Worm (Caenorhabditis elegans): Measurements from ENCODE around the gene F21C10.1.

F21C10.1 gene

DNA sequence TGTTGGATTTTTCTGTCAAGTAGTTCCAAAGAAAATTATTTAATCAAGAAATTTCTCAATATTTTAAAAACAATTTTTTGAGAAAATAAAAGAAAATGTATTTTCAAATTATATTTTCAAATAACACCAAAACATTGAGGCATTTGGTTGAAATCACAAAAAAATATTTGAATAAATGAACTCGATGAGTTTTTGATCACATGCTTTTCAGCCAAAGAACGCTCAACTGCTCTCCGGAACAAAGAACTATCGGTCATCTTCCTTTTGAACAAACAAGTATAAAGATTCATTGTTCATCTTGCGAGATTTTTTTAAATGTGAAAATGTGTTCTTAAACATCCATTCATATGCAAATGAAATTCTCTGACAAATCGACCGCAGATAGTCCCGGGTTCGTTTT is 37.2 kb upstream of the F21C10.1 start:
- no peak for TF ChIP-seq ztf-1 (GFP tag; conservative IDR thresholded peaks at IDR 0.05)
- TF ChIP-seq nhr-23 (tag; optimal IDR thresholded peaks at IDR 0.05), result no peak
- TF ChIP-seq unc-55 (GFP tag; optimal IDR thresholded peaks at IDR 0.05), result no peak
- peak; percentile 20 for TF ChIP-seq C34F6.9 (tag; optimal IDR thresholded peaks at IDR 0.05)
- TF ChIP-seq crh-2 (tag; optimal IDR thresholded peaks at IDR 0.05), result peak; percentile 13
- no peak for TF ChIP-seq elt-1 (tag; optimal IDR thresholded peaks at IDR 0.05)
- no peak for TF ChIP-seq fos-1 (tag; optimal IDR thresholded peaks at IDR 0.05)
- TF ChIP-seq lsy-2 (tag; optimal IDR thresholded peaks at IDR 0.05), result peak in 1 of 2 experiments; percentile 5
- no peak for TF ChIP-seq nhr-6 (tag; optimal IDR thresholded peaks at IDR 0.05)
- no peak for TF ChIP-seq ceh-16 (tag; optimal IDR thresholded peaks at IDR 0.05)
- peak; percentile 43 for TF ChIP-seq sma-9 (GFP tag; optimal IDR thresholded peaks at IDR 0.05)
- no peak for TF ChIP-seq sma-9 (tag; optimal IDR thresholded peaks at IDR 0.05)
- TF ChIP-seq alr-1 (tag; optimal IDR thresholded peaks at IDR 0.05), result no peak
- no peak for TF ChIP-seq ZK546.5 (tag; optimal IDR thresholded peaks at IDR 0.05)

DNA sequence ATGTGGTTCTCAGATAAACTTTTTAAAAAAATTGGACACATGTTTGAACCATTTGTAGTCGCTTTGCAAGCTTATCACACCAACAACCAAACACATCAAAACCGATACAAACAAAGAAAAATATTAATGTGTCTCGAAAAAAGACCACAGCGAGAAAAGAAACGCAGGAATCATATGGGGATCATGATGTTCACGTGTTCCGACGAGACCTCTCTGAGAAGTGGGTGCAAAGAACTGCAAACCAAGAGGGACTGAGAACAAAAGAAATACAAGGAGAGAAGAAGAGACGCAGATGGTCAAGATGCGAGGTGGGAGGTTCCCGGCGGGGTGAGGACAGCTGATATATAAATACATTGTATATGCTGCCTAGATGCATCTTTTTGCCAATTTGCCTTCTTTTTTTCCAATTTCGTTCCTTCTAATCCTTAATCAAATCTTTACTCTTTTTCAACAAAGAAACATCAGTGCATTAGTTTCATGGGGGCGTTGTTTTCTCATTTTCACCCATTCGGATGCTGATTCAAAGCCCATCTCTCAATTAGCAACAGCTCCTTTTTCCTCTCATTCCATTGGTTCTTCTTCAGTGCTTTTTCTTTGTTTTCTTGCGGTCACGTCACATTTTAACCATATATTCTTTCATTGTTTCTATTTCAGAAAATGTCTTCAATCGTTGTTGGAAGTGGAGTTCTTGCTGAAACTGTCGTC is 36.4 kb upstream of the F21C10.1 start, which contains the start of gene F21C10.10:
Gene F21C10.10 (plus strand): TSS at position 655 of the 705 bp plus-strand sequence.
- TF ChIP-seq lsy-2 (tag; optimal IDR thresholded peaks at IDR 0.05) (peak in 1 of 2 experiments; percentile 85), Y55F3AM.14 (GFP tag; optimal IDR thresholded peaks at IDR 0.05) (peak; percentile 88), blmp-1 (tag; optimal IDR thresholded peaks at IDR 0.05; ENCODE audit: insufficient read depth) (peak; percentile 72), nhr-129 (tag; optimal IDR thresholded peaks at IDR 0.05) (peak; percentile 88), ztf-4 (tag; optimal IDR thresholded peaks at IDR 0.05) (peak; percentile 86), sma-3 (GFP tag; optimal IDR thresholded peaks at IDR 0.05) (peak; percentile 93), R02D3.7 (tag; optimal IDR thresholded peaks at IDR 0.05) (no peak), snpc-4 (tag; optimal IDR thresholded peaks at IDR 0.05) (peak; percentile 68), unc-55 (GFP tag; optimal IDR thresholded peaks at IDR 0.05) (peak; percentile 29), egl-27 (tag; optimal IDR thresholded peaks at IDR 0.05) (peak; percentile 85), ceh-16 (tag; optimal IDR thresholded peaks at IDR 0.05) (no peak), sma-9 (GFP tag; optimal IDR thresholded peaks at IDR 0.05) (peak; percentile 99), sma-9 (tag; optimal IDR thresholded peaks at IDR 0.05) (peak; percentile 34), mab-5 (tag; optimal IDR thresholded peaks at IDR 0.05) (peak; percentile 17), C34F6.9 (tag; optimal IDR thresholded peaks at IDR 0.05) (peak; percentile 86), mdl-1 (tag; optimal IDR thresholded peaks at IDR 0.05) (peak; percentile 63 to 89), gmeb-1 (tag; optimal IDR thresholded peaks at IDR 0.05) (peak; percentile 73), crh-2 (tag; optimal IDR thresholded peaks at IDR 0.05) (peak; percentile 88), elt-1 (tag; optimal IDR thresholded peaks at IDR 0.05) (no peak), nhr-10 (tag; optimal IDR thresholded peaks at IDR 0.05) (no peak), fos-1 (tag; optimal IDR thresholded peaks at IDR 0.05) (peak; percentile 70), nhr-25 (tag; optimal IDR thresholded peaks at IDR 0.05) (peak; percentile 97), nhr-11 (tag; optimal IDR thresholded peaks at IDR 0.05) (no peak), sem-4 (tag; optimal IDR thresholded peaks at IDR 0.05) (peak; percentile 77), lin-39 (tag; optimal IDR thresholded peaks at IDR 0.05) (no peak), nhr-6 (tag; optimal IDR thresholded peaks at IDR 0.05) (peak; percentile 85), lin-13 (GFP tag; optimal IDR thresholded peaks at IDR 0.05) (peak; percentile 73), nhr-21 (tag; optimal IDR thresholded peaks at IDR 0.05) (peak; percentile 96), F13H6.1 (tag; optimal IDR thresholded peaks at IDR 0.05) (peak; percentile 96)

DNA sequence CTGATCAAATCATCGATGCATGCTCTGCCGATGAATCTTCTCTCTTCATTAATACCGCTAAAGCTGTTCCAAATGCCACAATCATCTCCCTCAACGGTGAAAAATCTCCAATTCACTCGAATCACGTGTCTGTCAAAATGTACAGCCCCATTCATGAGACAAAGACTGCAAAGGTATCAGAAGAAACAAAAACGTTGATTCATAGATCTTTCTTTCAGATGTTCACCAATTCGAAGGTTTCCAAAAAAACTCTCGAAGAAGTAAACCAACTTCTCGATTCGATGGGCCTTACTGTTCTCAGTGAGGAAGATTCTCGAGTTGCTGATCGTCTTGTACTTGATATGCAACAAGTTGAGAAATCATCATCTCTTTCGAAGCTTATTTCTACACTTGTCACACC is 35.5 kb upstream of the F21C10.1 start:
- no peak for TF ChIP-seq nhr-6 (tag; optimal IDR thresholded peaks at IDR 0.05)
- no peak for TF ChIP-seq F13H6.1 (tag; optimal IDR thresholded peaks at IDR 0.05)
- TF ChIP-seq alr-1 (tag; optimal IDR thresholded peaks at IDR 0.05), result no peak

DNA sequence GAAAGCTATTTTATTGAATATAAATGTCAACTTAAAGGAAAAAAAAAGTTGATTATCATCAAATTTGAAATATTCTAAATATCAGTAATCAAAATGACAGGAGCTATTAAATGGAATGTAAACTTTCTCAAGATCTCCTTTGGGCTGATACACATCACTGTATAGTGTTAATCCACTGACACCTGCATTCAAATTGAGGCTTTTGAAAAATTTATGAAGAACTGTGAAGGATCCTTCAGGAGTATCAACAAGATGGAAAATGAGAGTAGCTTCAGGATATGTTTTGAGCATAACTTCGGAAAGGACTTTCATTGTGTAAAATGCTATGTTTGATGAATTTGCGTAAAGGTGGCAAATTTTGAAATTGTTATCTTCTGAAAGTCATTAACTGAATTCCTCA is 34.9 kb upstream of the F21C10.1 start:
- no peak for TF ChIP-seq C34F6.9 (tag; optimal IDR thresholded peaks at IDR 0.05)
- peak; percentile 38 for TF ChIP-seq nhr-129 (tag; optimal IDR thresholded peaks at IDR 0.05)

Data from whole organism, L2 larva.